Fruit fly (Drosophila melanogaster): Measurements from ENCODE around the gene CG32109.

Gene CG32109

dm6 chr3L:12749567-12750535, 4.7 kb downstream of the CG32109 start, which contains the start of the genes Klc and CG10984 (continued):
- TF ChIP-seq gro (GFP tag; optimal IDR thresholded peaks at IDR 0.05) (peak; percentile 64), stc (GFP tag; IDR thresholded peaks at IDR 0.05) (peak; percentile 80; the same call in 1 of the 2 replicates), jigr1 (GFP tag; IDR thresholded peaks at IDR 0.05) (peak; percentile 62; the same call in 1 of the 3 replicates), CG1529 (GFP tag; optimal IDR thresholded peaks at IDR 0.05) (no peak), fd102C (GFP tag; optimal IDR thresholded peaks at IDR 0.05) (no peak), az2 (GFP tag; optimal IDR thresholded peaks at IDR 0.05) (peak; percentile 37), Sox100B (GFP tag; optimal IDR thresholded peaks at IDR 0.05) (peak; percentile 49), CG13424 (tag; optimal IDR thresholded peaks at IDR 0.05) (peak; percentile 29), CG6654 (GFP tag; optimal IDR thresholded peaks at IDR 0.05) (peak; percentile 39), inv (GFP tag; IDR thresholded peaks at IDR 0.05; ENCODE audit: partially characterized antibody) (no peak), dysf (GFP tag; IDR thresholded peaks at IDR 0.05) (peak; percentile 81; the same call in 2 of the 3 replicates), E2f1 (GFP tag; IDR thresholded peaks at IDR 0.05) (peak; percentile 72), Doc2 (GFP tag; IDR thresholded peaks at IDR 0.05) (no peak), CG12391 (tag; optimal IDR thresholded peaks at IDR 0.05) (peak; percentile 57), CG3065 (GFP tag; optimal IDR thresholded peaks at IDR 0.05) (no peak), unpg (GFP tag; optimal IDR thresholded peaks at IDR 0.05) (peak; percentile 55), Hr39 (optimal IDR thresholded peaks at IDR 0.05) (no peak), Oaz (GFP tag; IDR thresholded peaks at IDR 0.05) (peak; percentile 45; the same call in 1 of the 2 replicates), org-1 (GFP tag; optimal IDR thresholded peaks at IDR 0.05) (peak; percentile 44), D (optimal IDR thresholded peaks at IDR 0.05) (no peak), D (GFP tag; optimal IDR thresholded peaks at IDR 0.05) (peak; percentile 18), B-H2 (GFP tag; optimal IDR thresholded peaks at IDR 0.05) (no peak), CG14441 (GFP tag; IDR thresholded peaks at IDR 0.05) (peak; percentile 76), fu2 (GFP tag; optimal IDR thresholded peaks at IDR 0.05) (peak; percentile 42), CG8388 (GFP tag; optimal IDR thresholded peaks at IDR 0.05) (peak; percentile 66), Adf1 (GFP tag; IDR thresholded peaks at IDR 0.05) (peak; percentile 52; the same call in 1 of the 2 replicates), CG17802 (tag; optimal IDR thresholded peaks at IDR 0.05) (no peak), ara (GFP tag; IDR thresholded peaks at IDR 0.05) (no peak), CoRest (tag; optimal IDR thresholded peaks at IDR 0.05) (peak; percentile 50), Dip3 (GFP tag; optimal IDR thresholded peaks at IDR 0.05) (peak; percentile 51), Bgb (GFP tag; IDR thresholded peaks at IDR 0.05; ENCODE audit: partially characterized antibody) (0 out of 2 replicates have a peak, but pooled peaks have one; percentile 28), gt (GFP tag; IDR thresholded peaks at IDR 0.05) (no peak), CG12104 (GFP tag; optimal IDR thresholded peaks at IDR 0.05) (peak; percentile 36), amos (GFP tag; IDR thresholded peaks at IDR 0.05; ENCODE audit: partially characterized antibody) (no peak), yki (optimal IDR thresholded peaks at IDR 0.05) (no peak), pita (GFP tag; optimal IDR thresholded peaks at IDR 0.05) (no peak), CG11398 (GFP tag; optimal IDR thresholded peaks at IDR 0.05) (peak; percentile 6), Elba2 (GFP tag; optimal IDR thresholded peaks at IDR 0.05) (peak; percentile 38), Ada2b (GFP tag; IDR thresholded peaks at IDR 0.05) (peak; percentile 73), nmo (GFP tag; optimal IDR thresholded peaks at IDR 0.05) (peak; percentile 49), CHES-1-like (GFP tag; optimal IDR thresholded peaks at IDR 0.05) (peak; percentile 66), CG1832 (GFP tag; optimal IDR thresholded peaks at IDR 0.05) (no peak), chinmo (GFP tag; IDR thresholded peaks at IDR 0.05; ENCODE audit: partially characterized antibody) (no peak), sc (optimal IDR thresholded peaks at IDR 0.05) (no peak), sc (GFP tag; optimal IDR thresholded peaks at IDR 0.05) (no peak), dan (GFP tag; IDR thresholded peaks at IDR 0.05) (no peak), CG8924 (tag; optimal IDR thresholded peaks at IDR 0.05) (peak; percentile 63), Atf6 (GFP tag; IDR thresholded peaks at IDR 0.05) (peak; percentile 74), bowl (GFP tag; IDR thresholded peaks at IDR 0.05) (peak; percentile 37; the same call in 1 of the 2 replicates), YL-1 (GFP tag; optimal IDR thresholded peaks at IDR 0.05) (peak; percentile 61)
